Fruit fly (Drosophila melanogaster): ENCODE results near the gene CG34348.

DNA sequence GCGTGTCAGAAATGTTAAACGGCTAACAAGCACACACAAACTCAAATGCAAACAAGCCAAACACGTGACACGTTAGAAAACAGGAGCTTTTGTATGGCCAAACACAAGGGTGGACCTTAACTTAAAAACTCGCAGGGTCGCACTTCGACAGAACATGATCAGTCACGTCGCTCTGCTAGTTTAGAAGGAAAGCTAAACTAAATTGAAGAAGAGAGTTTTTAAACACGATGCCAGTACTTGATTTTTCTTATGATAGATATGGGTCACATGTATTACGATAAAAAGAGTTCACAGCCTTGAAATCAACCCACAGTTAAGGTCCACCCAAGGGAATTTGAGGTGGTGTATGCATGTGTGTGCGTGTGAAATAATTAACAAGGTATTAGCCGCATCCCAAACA is 38.7 kb downstream of the CG34348 start:
- TF ChIP-seq Blimp-1 (GFP tag; optimal IDR thresholded peaks at IDR 0.05) (no peak), CG6276 (GFP tag; optimal IDR thresholded peaks at IDR 0.05) (no peak)
